Worm (Caenorhabditis elegans): Measurements from ENCODE around the gene irld-42.

irld-42 gene

ce11 chrV:1651045-1651444 is 17.3 kb upstream of the irld-42 start, which contains the start of gene irld-44:
Gene irld-44 (plus strand): TSS chrV:1651345.
- no peak for TF ChIP-seq tbx-9 (tag; optimal IDR thresholded peaks at IDR 0.05; ENCODE audit: borderline replicate concordance)
- TF ChIP-seq mxl-1 (tag; optimal IDR thresholded peaks at IDR 0.05) = no peak
- TF ChIP-seq aptf-2 (GFP tag; conservative IDR thresholded peaks at IDR 0.05) = no peak
- TF ChIP-seq sea-2 (GFP tag; IDR thresholded peaks at IDR 0.05) = no peak
- TF ChIP-seq let-607 (tag; optimal IDR thresholded peaks at IDR 0.05) = no peak
- no peak for TF ChIP-seq aptf-3 (GFP tag; IDR thresholded peaks at IDR 0.05)
- TF ChIP-seq attf-3 (GFP tag; conservative IDR thresholded peaks at IDR 0.05) = no peak
- no peak for TF ChIP-seq atf-7 (tag; optimal IDR thresholded peaks at IDR 0.05)
- no peak for TF ChIP-seq tbp1 (GFP tag; optimal IDR thresholded peaks at IDR 0.05)
- TF ChIP-seq C06A6.2 (GFP tag; conservative IDR thresholded peaks at IDR 0.05) = no peak
- no peak for TF ChIP-seq nfya-1 (tag; optimal IDR thresholded peaks at IDR 0.05; ENCODE audit: borderline replicate concordance, insufficient read depth)
- TF ChIP-seq F39B2.1 (GFP tag; IDR thresholded peaks at IDR 0.05) = no peak
- TF ChIP-seq ZK185.1 (tag; optimal IDR thresholded peaks at IDR 0.05; ENCODE audit: poor library complexity, severe bottlenecking) = no peak
- TF ChIP-seq nhr-179 (tag; optimal IDR thresholded peaks at IDR 0.05) = no peak
- no peak for TF ChIP-seq ceh-79 (tag; optimal IDR thresholded peaks at IDR 0.05)
- TF ChIP-seq B0336.3 (GFP tag; IDR thresholded peaks at IDR 0.05) = no peak
- no peak for TF ChIP-seq Y67H2A.10 (GFP tag; conservative IDR thresholded peaks at IDR 0.05)
- no peak for TF ChIP-seq attf-5 (GFP tag; optimal IDR thresholded peaks at IDR 0.05)
- TF ChIP-seq ceh-27 (GFP tag; optimal IDR thresholded peaks at IDR 0.05) = no peak

- TF ChIP-seq Y79H2A.3 (GFP tag; conservative IDR thresholded peaks at IDR 0.05) (no peak), lin-35 (GFP tag; optimal IDR thresholded peaks at IDR 0.05) (no peak), F52B5.7 (tag; optimal IDR thresholded peaks at IDR 0.05) (no peak), nhr-27 (tag; optimal IDR thresholded peaks at IDR 0.05) (no peak), aptf-2 (GFP tag; conservative IDR thresholded peaks at IDR 0.05) (no peak), F23B12.7 (tag; optimal IDR thresholded peaks at IDR 0.05; ENCODE audit: insufficient read depth) (no peak), Y67H2A.10 (GFP tag; conservative IDR thresholded peaks at IDR 0.05) (no peak), F57A8.1 (GFP tag; optimal IDR thresholded peaks at IDR 0.05) (no peak), nhr-90 (tag; optimal IDR thresholded peaks at IDR 0.05) (no peak), akir-1 (GFP tag; optimal IDR thresholded peaks at IDR 0.05) (no peak), lsl-1 (GFP tag; optimal IDR thresholded peaks at IDR 0.05) (no peak), tbx-9 (tag; optimal IDR thresholded peaks at IDR 0.05; ENCODE audit: borderline replicate concordance) (no peak), egl-44 (GFP tag; IDR thresholded peaks at IDR 0.05) (no peak), cebp-1 (GFP tag; IDR thresholded peaks at IDR 0.05) (no peak), cebp-1 (tag; optimal IDR thresholded peaks at IDR 0.05) (no peak), ccch-3 (GFP tag; optimal IDR thresholded peaks at IDR 0.05) (no peak)
Measured at ce11 chrV:1654845-1655244, 13.5 kb upstream of the irld-42 start, which contains the start of gene irld-11. Gene irld-11 (plus strand): TSS chrV:1655145.

DNA sequence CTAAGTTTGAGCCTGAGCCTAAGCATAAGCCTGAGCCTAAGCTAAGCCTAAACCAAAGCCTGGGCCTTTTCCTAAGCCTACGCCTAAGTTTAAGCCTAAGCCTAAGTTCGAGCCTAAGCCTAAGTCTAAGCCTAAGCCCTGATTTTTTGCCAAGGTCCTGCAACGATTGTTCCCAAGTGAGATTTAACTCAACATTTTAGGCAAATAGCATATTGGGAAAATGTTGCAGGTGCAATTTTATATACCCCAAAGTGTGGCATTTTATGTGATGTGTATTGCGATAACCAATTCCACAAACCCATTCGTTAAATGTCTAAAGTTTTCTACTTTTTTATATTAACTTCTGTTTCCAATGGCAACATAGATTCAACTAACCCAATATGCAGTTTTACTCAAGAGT is 6.0 kb upstream of the irld-42 start, which contains the start of gene irld-40:
irld-40 (plus strand) TSS at position 301 of the 400 bp plus-strand sequence.
- TF ChIP-seq hsf-1 (GFP tag; IDR thresholded peaks at IDR 0.05) (0 out of 2 replicates have a peak, but pooled peaks have one; percentile 32), F57A8.1 (GFP tag; optimal IDR thresholded peaks at IDR 0.05) (no peak)

- no peak for TF ChIP-seq rpc-1 (optimal IDR thresholded peaks at IDR 0.05)
- TF ChIP-seq rpc-1 (tag; optimal IDR thresholded peaks at IDR 0.05) = no peak
- TF ChIP-seq mel-28 (tag; optimal IDR thresholded peaks at IDR 0.05; ENCODE audit: borderline replicate concordance) = no peak
- no peak for TF ChIP-seq lin-35 (GFP tag; optimal IDR thresholded peaks at IDR 0.05)
- no peak for TF ChIP-seq ztf-25 (GFP tag; IDR thresholded peaks at IDR 0.05)
- no peak for TF ChIP-seq unc-130 (GFP tag; optimal IDR thresholded peaks at IDR 0.05)
- no peak for TF ChIP-seq bed-1 (GFP tag; IDR thresholded peaks at IDR 0.05)
- no peak for TF ChIP-seq sdz-38 (tag; optimal IDR thresholded peaks at IDR 0.05)
- TF ChIP-seq attf-5 (GFP tag; optimal IDR thresholded peaks at IDR 0.05) = no peak
- no peak for TF ChIP-seq ceh-58 (GFP tag; IDR thresholded peaks at IDR 0.05)
- no peak for TF ChIP-seq mxl-1 (tag; optimal IDR thresholded peaks at IDR 0.05)
- TF ChIP-seq tbx-9 (tag; optimal IDR thresholded peaks at IDR 0.05; ENCODE audit: borderline replicate concordance) = no peak
Measured at ce11 chrV:1664921-1665320, 3.4 kb upstream of the irld-42 start, which contains the start of gene K04F1.9. Gene K04F1.9 (plus strand): TSS chrV:1665221.

Data from whole organism, young adult.